Worm (Caenorhabditis elegans): ENCODE data around the gene bus-5.

DNA sequence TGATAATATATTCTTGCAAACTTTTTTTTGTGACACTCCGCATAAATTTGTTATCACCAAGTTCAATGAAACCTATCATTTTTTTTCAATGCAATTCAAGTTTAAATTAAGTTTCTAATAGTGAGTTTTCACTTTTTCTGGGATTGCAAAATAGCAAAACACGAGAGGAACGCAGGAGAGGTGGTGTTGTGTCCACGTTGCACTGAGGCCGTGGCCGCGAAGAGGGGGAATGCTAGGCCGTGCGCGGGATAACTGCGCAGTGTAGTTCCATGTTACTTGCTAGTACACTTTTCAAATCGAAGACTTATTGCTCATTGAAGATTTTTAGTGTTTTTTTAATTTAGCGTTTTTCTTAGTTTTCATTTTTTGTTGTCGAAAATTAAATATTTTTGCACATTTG lies 4.7 kb downstream of the bus-5 start:
- TF ChIP-seq nhr-25 (tag; optimal IDR thresholded peaks at IDR 0.05) (no peak), nhr-237 (tag; optimal IDR thresholded peaks at IDR 0.05) (no peak)
